Worm (Caenorhabditis elegans) whole organism, L4 larva: ENCODE results near the gene rab-19.

Experiments
- D1046.2 ChIP-seq: fragments of 200-800 bp; sonication (Bioruptor generic); IDR thresholded peaks from 2 replicates; pipeline ENCODE4 v1.3.6; 2022; ENCODE audit warnings: missing genetic modification characterization, missing compliant biosample characterization
- R02D3.7 ChIP-seq: fragments of 150-350 bp; sonication (generic microtip); optimal IDR thresholded peaks from 3 replicates; lab custom pipeline; 2014; ENCODE audit warnings: missing biosample characterization, missing genetic modification characterization
- T20F7.1 ChIP-seq: fragments of 200-800 bp; sonication (Bioruptor generic); optimal IDR thresholded peaks from 2 replicates; lab custom pipeline; 2018; ENCODE audit warnings: mild to moderate bottlenecking, missing genetic modification characterization, missing compliant biosample characterization
- Y5F2A.4 ChIP-seq: fragments of 200-800 bp; sonication (Bioruptor generic); optimal IDR thresholded peaks from 2 replicates; lab custom pipeline; 2018; ENCODE audit warnings: mild to moderate bottlenecking, missing genetic modification characterization, missing compliant biosample characterization
- Y75B8A.6 ChIP-seq: fragments of 200-800 bp; sonication (Bioruptor generic); IDR thresholded peaks from 2 replicates; pipeline ENCODE4 v1.3.6; 2022; ENCODE audit warnings: missing genetic modification reagents, missing genetic modification characterization, missing compliant biosample characterization
- ZK546.5 ChIP-seq, 2 experiments: sonication (generic microtip); optimal IDR thresholded peaks; 2 replicates each; lab custom pipeline; 2017; ENCODE audit warnings: missing biosample characterization in 2 of 2, missing genetic modification characterization in 2 of 2
- aha-1 ChIP-seq: fragments of 150-350 bp; peaks from one replicate; lab custom pipeline; 2014; ENCODE audit warnings: missing biosample characterization, missing genetic modification characterization
- ceh-20 ChIP-seq: fragments of 200-800 bp; sonication (Bioruptor generic); IDR thresholded peaks from 2 replicates; pipeline ENCODE4 v1.3.6; 2022; ENCODE audit warnings: missing genetic modification reagents, missing genetic modification characterization, missing compliant biosample characterization
- ceh-44 ChIP-seq: fragments of 200-800 bp; sonication (Bioruptor generic); IDR thresholded peaks from 2 replicates; pipeline ENCODE4 v1.3.6; 2022; ENCODE audit warnings: missing genetic modification reagents, missing genetic modification characterization, missing compliant biosample characterization
- ceh-62 ChIP-seq: sonication (generic microtip); optimal IDR thresholded peaks from 2 replicates; lab custom pipeline; 2017; ENCODE audit warnings: missing biosample characterization, missing genetic modification characterization
- cey-2 ChIP-seq: sonication (generic microtip); optimal IDR thresholded peaks from 3 replicates; lab custom pipeline; 2017; ENCODE audit warnings: missing genetic modification characterization, mild to moderate bottlenecking, missing compliant biosample characterization, antibody characterized with exemption, borderline replicate concordance; ENCODE audit not compliant: insufficient read depth
- ctbp-1 ChIP-seq: fragments of 200-800 bp; sonication (Bioruptor generic); IDR thresholded peaks from 2 replicates; pipeline ENCODE4 v1.3.6; 2022; ENCODE audit warnings: missing genetic modification reagents, missing genetic modification characterization, missing compliant biosample characterization
- daf-16 ChIP-seq, 3 experiments: sonication (generic microtip); optimal IDR thresholded peaks; 2 replicates each; lab custom pipeline; 2016 to 2017; ENCODE audit warnings: missing genetic modification characterization in 3 of 3, missing genetic modification reagents in 3 of 3, mild to moderate bottlenecking in 2 of 3, missing compliant biosample characterization in 2 of 3, missing biosample characterization in 1 of 3, moderate library complexity in 1 of 3
- dmd-8 ChIP-seq: fragments of 200-800 bp; sonication (Bioruptor generic); IDR thresholded peaks from 2 replicates; pipeline ENCODE4 v1.3.6; 2022; ENCODE audit warnings: missing genetic modification characterization, missing compliant biosample characterization
- dmd-9 ChIP-seq: fragments of 200-800 bp; sonication (Bioruptor generic); IDR thresholded peaks from 2 replicates; pipeline ENCODE4 v1.3.6; 2022; ENCODE audit warnings: missing genetic modification reagents, missing genetic modification characterization, missing compliant biosample characterization
- duxl-1 ChIP-seq: sonication (generic microtip); optimal IDR thresholded peaks from 2 replicates; lab custom pipeline; 2016; ENCODE audit warnings: mild to moderate bottlenecking, missing genetic modification characterization, moderate library complexity, missing compliant biosample characterization; ENCODE audit not compliant: poor library complexity
- dve-1 ChIP-seq: sonication (generic microtip); optimal IDR thresholded peaks from 2 replicates; lab custom pipeline; 2017; ENCODE audit warnings: antibody characterized with exemption, mild to moderate bottlenecking, missing genetic modification characterization, missing compliant biosample characterization; ENCODE audit not compliant: insufficient read depth
- egl-27 ChIP-seq: sonication (generic microtip); optimal IDR thresholded peaks from 3 replicates; lab custom pipeline; 2017; ENCODE audit warnings: missing biosample characterization, missing genetic modification reagents, missing genetic modification characterization
- fkh-10 ChIP-seq: fragments of 150-350 bp; optimal IDR thresholded peaks from 2 replicates; lab custom pipeline; 2014; ENCODE audit warnings: missing biosample characterization, missing genetic modification reagents, missing genetic modification characterization
- fos-1 ChIP-seq: fragments of 150-350 bp; optimal IDR thresholded peaks from 2 replicates; lab custom pipeline; 2014; ENCODE audit warnings: missing biosample characterization, missing genetic modification characterization
- hlh-11 ChIP-seq: fragments of 200-800 bp; sonication (Bioruptor generic); optimal IDR thresholded peaks from 2 replicates; lab custom pipeline; 2018; ENCODE audit warnings: mild to moderate bottlenecking, missing genetic modification characterization, missing compliant biosample characterization
- lin-15B ChIP-seq: fragments of 150-350 bp; sonication (generic microtip); optimal IDR thresholded peaks from 3 replicates; lab custom pipeline; 2014; ENCODE audit warnings: missing biosample characterization, missing genetic modification characterization
- lin-38 ChIP-seq: fragments of 200-800 bp; sonication (Bioruptor generic); IDR thresholded peaks from 2 replicates; pipeline ENCODE4 v1.3.6; 2022; ENCODE audit warnings: missing genetic modification reagents, missing genetic modification characterization, missing compliant biosample characterization
- lir-3 ChIP-seq: sonication (generic microtip); optimal IDR thresholded peaks from 2 replicates; lab custom pipeline; 2016; ENCODE audit warnings: mild to moderate bottlenecking, missing genetic modification characterization, missing compliant biosample characterization
- mes-2 ChIP-seq: sonication (generic microtip); optimal IDR thresholded peaks from 2 replicates; lab custom pipeline; 2016; ENCODE audit warnings: missing genotype, mild to moderate bottlenecking, missing genetic modification characterization, missing compliant biosample characterization; ENCODE audit not compliant: poor library complexity, severe bottlenecking
- mxl-3 ChIP-seq: fragments of 200-800 bp; sonication (Bioruptor generic); optimal IDR thresholded peaks from 2 replicates; lab custom pipeline; 2018; ENCODE audit warnings: mild to moderate bottlenecking, missing genetic modification characterization, missing compliant biosample characterization
- nhr-102 ChIP-seq: sonication (generic microtip); optimal IDR thresholded peaks from 2 replicates; lab custom pipeline; 2016; ENCODE audit warnings: mild to moderate bottlenecking, missing genetic modification characterization, moderate library complexity, missing compliant biosample characterization
- nhr-111 ChIP-seq: fragments of 200-800 bp; sonication (Bioruptor generic); optimal IDR thresholded peaks from 2 replicates; lab custom pipeline; 2018; ENCODE audit warnings: mild to moderate bottlenecking, missing genetic modification characterization, missing compliant biosample characterization
- nhr-237 ChIP-seq: sonication (generic microtip); optimal IDR thresholded peaks from 2 replicates; lab custom pipeline; 2017; ENCODE audit warnings: missing biosample characterization, missing genetic modification characterization
- nhr-25 ChIP-seq: sonication (generic microtip); optimal IDR thresholded peaks from 2 replicates; lab custom pipeline; 2017; ENCODE audit warnings: missing genetic modification characterization, mild to moderate bottlenecking, missing compliant biosample characterization, antibody characterized with exemption, moderate library complexity, borderline replicate concordance; ENCODE audit not compliant: insufficient read depth
- nhr-41 ChIP-seq: fragments of 200-800 bp; sonication (Bioruptor generic); IDR thresholded peaks from 2 replicates; pipeline ENCODE4 v1.3.6; 2022; ENCODE audit warnings: missing genetic modification reagents, missing genetic modification characterization, missing compliant biosample characterization
- nhr-77 ChIP-seq: fragments of 150-350 bp; optimal IDR thresholded peaks from 2 replicates; lab custom pipeline; 2014; ENCODE audit warnings: missing biosample characterization, missing genetic modification characterization
- pha-4 ChIP-seq, 2 experiments: fragments of 150-350 bp in 1 of 2; fragments of 200-800 bp in 1 of 2; sonication (Bioruptor generic) in 1 of 2; IDR thresholded peaks in 1 of 2; optimal IDR thresholded peaks in 1 of 2; 2 replicates each; pipeline versions ENCODE4 v1.3.6 to Lab custom; 2014 to 2022; ENCODE audit warnings: missing genetic modification characterization in 2 of 2, missing genetic modification reagents in 2 of 2, missing biosample characterization in 1 of 2, missing compliant biosample characterization in 1 of 2
- php-3 ChIP-seq: fragments of 200-800 bp; sonication (Bioruptor generic); IDR thresholded peaks from 2 replicates; pipeline ENCODE4 v1.3.6; 2022; ENCODE audit warnings: missing genetic modification reagents, missing genetic modification characterization, missing compliant biosample characterization
- rbr-2 ChIP-seq: sonication (generic microtip); optimal IDR thresholded peaks from 2 replicates; lab custom pipeline; 2016; ENCODE audit warnings: missing genotype, missing genetic modification characterization, missing compliant biosample characterization
- sdz-12 ChIP-seq: fragments of 200-800 bp; sonication (Bioruptor generic); optimal IDR thresholded peaks from 2 replicates; lab custom pipeline; 2018; ENCODE audit warnings: mild to moderate bottlenecking, missing genetic modification characterization, missing compliant biosample characterization
- skn-1 ChIP-seq: fragments of 150-350 bp; optimal IDR thresholded peaks from 2 replicates; lab custom pipeline; 2014; ENCODE audit warnings: missing biosample characterization, missing genetic modification characterization
- spr-3 ChIP-seq: fragments of 200-800 bp; sonication (Bioruptor generic); optimal IDR thresholded peaks from 2 replicates; lab custom pipeline; 2018; ENCODE audit warnings: mild to moderate bottlenecking, missing genetic modification characterization, missing compliant biosample characterization
- tag-97 ChIP-seq: fragments of 200-800 bp; sonication (Bioruptor generic); IDR thresholded peaks from 2 replicates; pipeline ENCODE4 v1.3.6; 2022; ENCODE audit warnings: missing genetic modification characterization, missing compliant biosample characterization
- tra-1 ChIP-seq: fragments of 200-800 bp; sonication (Bioruptor generic); IDR thresholded peaks from 2 replicates; pipeline ENCODE4 v1.3.6; 2022; ENCODE audit warnings: missing genetic modification reagents, missing genetic modification characterization, missing compliant biosample characterization
- unc-62 ChIP-seq, 3 experiments: fragments of 150-350 bp in 1 of 3; sonication (generic microtip); optimal IDR thresholded peaks in 2 of 3; peaks in 1 of 3; 1 replicate in 1 of 3; 2 replicates in 2 of 3; lab custom pipeline; 2014 to 2017; ENCODE audit warnings: missing biosample characterization in 3 of 3, missing genetic modification characterization in 3 of 3, missing genetic modification reagents in 3 of 3, missing genotype in 1 of 3
- zip-11 ChIP-seq: fragments of 200-800 bp; sonication (Bioruptor generic); IDR thresholded peaks from 2 replicates; pipeline ENCODE4 v1.3.6; 2022; ENCODE audit warnings: missing genetic modification characterization, missing compliant biosample characterization
- zip-2 ChIP-seq: fragments of 150-350 bp; optimal IDR thresholded peaks from 2 replicates; lab custom pipeline; 2014; ENCODE audit warnings: missing biosample characterization, missing genetic modification characterization
- ztf-11 ChIP-seq: fragments of 150-350 bp; optimal IDR thresholded peaks from 2 replicates; lab custom pipeline; 2014; ENCODE audit warnings: missing biosample characterization, missing genetic modification characterization
- ztf-7 ChIP-seq: fragments of 150-350 bp; optimal IDR thresholded peaks from 2 replicates; lab custom pipeline; 2014; ENCODE audit warnings: missing biosample characterization, missing genetic modification characterization

The rab-19 gene

ce11 chrIV:13388779-13389178 lies 4.6 kb upstream of the rab-19 start (continued):
- TF ChIP-seq T20F7.1: peak; percentile 43
- TF ChIP-seq lin-38 (GFP tag; lab: Robert Waterston, UW): peak; percentile 70
- no peak for TF ChIP-seq lir-3
- TF ChIP-seq dmd-9 (GFP tag; lab: Robert Waterston, UW): no peak
- TF ChIP-seq tag-97 (GFP tag; lab: Robert Waterston, UW): no peak
- TF ChIP-seq Y5F2A.4 (GFP tag; lab: Kevin White, UChicago): no peak
- no peak for TF ChIP-seq lin-15B
- TF ChIP-seq ctbp-1: peak; percentile 50; the same call in 1 of the 2 replicates
- TF ChIP-seq mes-2 (tag; lab: Kevin White, UChicago): peak; percentile 55
- no peak for TF ChIP-seq ceh-44 (GFP tag; lab: Robert Waterston, UW)
- peak; percentile 49 for TF ChIP-seq nhr-102 (tag; lab: Kevin White, UChicago)
- peak; percentile 66 for TF ChIP-seq zip-2 (tag; lab: Kevin White, UChicago)
- TF ChIP-seq ceh-20 (GFP tag; lab: Robert Waterston, UW): peak; percentile 48; the same call in 1 of the 2 replicates
- TF ChIP-seq ZK546.5 (tag; optimal IDR thresholded peaks at IDR 0.05; lab: Kevin White, UChicago): no peak
- no peak for TF ChIP-seq ztf-7
- peak; percentile 18 for TF ChIP-seq spr-3
- no peak for TF ChIP-seq ceh-62

- TF ChIP-seq tra-1: no peak
- TF ChIP-seq unc-62 (GFP tag; optimal IDR thresholded peaks at IDR 0.05 in 1 of 2; lab: Kevin White, UChicago): peak in 1 of 2 experiments; percentile 88
- TF ChIP-seq unc-62 (tag; optimal IDR thresholded peaks at IDR 0.05; lab: Kevin White, UChicago): no peak
- no peak for TF ChIP-seq nhr-237 (tag; lab: Kevin White, UChicago)
Measured at ce11 chrIV:13386903-13387302, 2.7 kb upstream of the rab-19 start, which contains the start of gene lsm-3. lsm-3 (plus strand) TSS chrIV:13387203.

- TF ChIP-seq egl-27 (tag; lab: Kevin White, UChicago) (no peak), nhr-25 (tag; lab: Kevin White, UChicago) (no peak), pha-4 (GFP tag; IDR thresholded peaks at IDR 0.05; lab: Robert Waterston, UW) (no peak), pha-4 (tag; optimal IDR thresholded peaks at IDR 0.05; lab: Kevin White, UChicago) (peak; percentile 29), mxl-3 (GFP tag; lab: Kevin White, UChicago) (no peak), rbr-2 (tag; lab: Kevin White, UChicago) (peak; percentile 61), zip-11 (GFP tag; lab: Robert Waterston, UW) (no peak), lir-3 (no peak), php-3 (GFP tag; lab: Robert Waterston, UW) (no peak), spr-3 (no peak), lin-38 (GFP tag; lab: Robert Waterston, UW) (peak; percentile 96), ztf-11 (tag; lab: Kevin White, UChicago) (no peak), sdz-12 (no peak), duxl-1 (no peak), dmd-8 (GFP tag; lab: Robert Waterston, UW) (no peak), daf-16 (GFP tag; optimal IDR thresholded peaks at IDR 0.05; lab: Kevin White, UChicago) (no peak), daf-16 (tag; optimal IDR thresholded peaks at IDR 0.05; lab: Kevin White, UChicago) (peak; percentile 31), hlh-11 (tag; lab: Kevin White, UChicago) (no peak), D1046.2 (no peak), lin-15B (peak; percentile 7), fkh-10 (GFP tag; lab: Kevin White, UChicago) (no peak), cey-2 (no peak), fos-1 (tag; lab: Kevin White, UChicago) (no peak), aha-1 (tag; lab: Kevin White, UChicago) (peak; percentile 96), dve-1 (peak; percentile 70), nhr-77 (tag; lab: Kevin White, UChicago) (peak; percentile 38), skn-1 (no peak), nhr-237 (tag; lab: Kevin White, UChicago) (no peak), zip-2 (tag; lab: Kevin White, UChicago) (no peak), tag-97 (GFP tag; lab: Robert Waterston, UW) (no peak), ceh-20 (GFP tag; lab: Robert Waterston, UW) (no peak), nhr-41 (GFP tag; lab: Robert Waterston, UW) (no peak), nhr-111 (GFP tag; lab: Kevin White, UChicago) (no peak), R02D3.7 (tag; lab: Kevin White, UChicago) (no peak), Y75B8A.6 (no peak)
Measured at ce11 chrIV:13386043-13386442, 1.9 kb upstream of the rab-19 start, which contains the start of the genes Y62E10A.20, Y62E10A.23 and mdt-9. Y62E10A.20 (minus strand) TSS chrIV:13386091. Y62E10A.23 (plus strand) TSS chrIV:13386324. mdt-9 (plus strand) TSS chrIV:13386380.
